Fruit fly (Drosophila melanogaster) whole organism, pupa: Measurements from ENCODE around the gene LIMK1.
A peak's percentile ranks its signal among the peaks of the same experiment; 100 is the strongest.

ENCODE experiments used
- CG12605 ChIP-seq: fragments of 200-800 bp; sonication (Bioruptor generic); IDR thresholded peaks from 2 replicates; pipeline ENCODE4 v1.3.6; 2022; ENCODE audit warnings: missing biosample characterization, missing genetic modification characterization
- CG13204 ChIP-seq: fragments of 200-800 bp; sonication (Bioruptor generic); optimal IDR thresholded peaks from 2 replicates; lab custom pipeline; 2018; ENCODE audit warnings: missing biosample characterization, mild to moderate bottlenecking, missing genetic modification characterization, moderate library complexity
- CG17806 ChIP-seq: fragments of 200-800 bp; sonication (Bioruptor generic); optimal IDR thresholded peaks from 2 replicates; lab custom pipeline; 2018; ENCODE audit warnings: missing biosample characterization, mild to moderate bottlenecking, missing genetic modification characterization, moderate library complexity
- CG32121 ChIP-seq: fragments of 200-800 bp; sonication (Bioruptor generic); IDR thresholded peaks from 2 replicates; pipeline ENCODE4 v1.3.6; 2022; ENCODE audit warnings: missing biosample characterization, missing genetic modification characterization
- CG8301 ChIP-seq: fragments of 200-800 bp; sonication (Bioruptor generic); optimal IDR thresholded peaks from 2 replicates; lab custom pipeline; 2018; ENCODE audit warnings: missing biosample characterization, mild to moderate bottlenecking, missing genetic modification characterization
- Ets98B ChIP-seq: fragments of 200-800 bp; sonication (Bioruptor generic); IDR thresholded peaks from 2 replicates; pipeline ENCODE4 v1.3.6; 2022; ENCODE audit warnings: missing biosample characterization, missing genetic modification characterization
- gl ChIP-seq: fragments of 200-800 bp; sonication (Bioruptor generic); optimal IDR thresholded peaks from 2 replicates; lab custom pipeline; 2018; ENCODE audit warnings: missing biosample characterization, mild to moderate bottlenecking, missing genetic modification characterization
- rn ChIP-seq: fragments of 200-800 bp; sonication (Bioruptor generic); IDR thresholded peaks from 2 replicates; pipeline ENCODE4 v1.3.6; 2022; ENCODE audit warnings: missing biosample characterization, missing genetic modification characterization

DNA sequence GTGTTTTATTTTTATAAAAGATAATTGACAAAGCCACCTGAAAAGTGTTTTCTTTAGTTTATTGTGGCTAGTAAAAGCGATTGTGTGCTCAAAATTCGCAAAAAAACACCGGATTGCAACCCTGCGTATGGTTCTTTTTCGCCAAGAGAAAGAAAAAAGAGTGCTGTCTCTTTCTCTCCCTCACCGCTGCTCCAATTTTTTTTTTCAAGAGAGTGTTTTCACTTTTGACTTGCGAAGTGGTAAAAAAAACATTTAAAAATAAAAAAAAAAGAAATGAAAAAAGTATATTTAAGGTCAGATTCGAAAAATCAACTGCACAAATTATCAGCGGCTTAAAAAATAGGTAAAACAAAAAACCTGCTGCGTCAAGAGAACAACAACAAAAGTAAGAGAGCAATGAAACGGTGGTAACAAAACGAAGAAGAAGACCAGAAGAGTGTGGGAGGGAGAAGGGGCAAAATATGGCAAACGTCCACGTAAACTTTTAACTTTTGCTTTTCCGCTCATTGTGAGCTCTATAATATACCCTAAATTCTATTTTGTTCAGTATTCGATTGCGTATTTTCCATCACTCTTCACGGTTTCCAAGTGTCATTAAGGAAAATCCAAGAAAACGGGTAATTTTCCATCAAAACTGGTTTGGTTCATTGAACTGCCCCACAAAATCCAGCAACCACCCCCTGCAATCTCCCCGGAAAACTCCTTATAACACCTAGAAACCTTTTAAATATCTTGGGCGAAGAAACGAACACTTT lies 4.5 kb upstream of the LIMK1 start:
- TF ChIP-seq gl (tag; lab: Kevin White, UChicago): no peak
- TF ChIP-seq rn: no peak
- TF ChIP-seq CG32121 (GFP tag; lab: Robert Waterston, UW): 0 out of 2 replicates have a peak, but pooled peaks have one; percentile 22
- TF ChIP-seq CG12605: peak; percentile 41; the same call in 1 of the 2 replicates
- TF ChIP-seq Ets98B (GFP tag; lab: Robert Waterston, UW): peak; percentile 53
- TF ChIP-seq CG13204 (GFP tag; lab: Kevin White, UChicago): no peak
- no peak for TF ChIP-seq CG17806
- no peak for TF ChIP-seq CG8301
